Fruit fly (Drosophila melanogaster) whole organism, prepupa: ENCODE results near the gene ebd1.

Source experiments
- CG10631 ChIP-seq: fragments of 200-800 bp; sonication (Bioruptor generic); optimal IDR thresholded peaks from 2 replicates; lab custom pipeline; 2016; ENCODE audit warnings: missing biosample characterization, missing genetic modification characterization
- CG10669 ChIP-seq: fragments of 200-800 bp; sonication (Bioruptor generic); optimal IDR thresholded peaks from 3 replicates; lab custom pipeline; 2018; ENCODE audit warnings: missing biosample characterization, mild to moderate bottlenecking, missing genetic modification characterization, moderate library complexity
- CG11294 ChIP-seq: fragments of 200-800 bp; sonication (Bioruptor generic); IDR thresholded peaks from 2 replicates; pipeline ENCODE4 v1.3.6; 2022; ENCODE audit warnings: missing biosample characterization, missing genetic modification characterization
- CG11762 ChIP-seq: fragments of 200-800 bp; sonication (Bioruptor generic); optimal IDR thresholded peaks from 3 replicates; lab custom pipeline; 2016; ENCODE audit warnings: missing biosample characterization, missing genetic modification characterization; ENCODE audit not compliant: insufficient read depth
- CG15336 ChIP-seq: fragments of 200-800 bp; sonication (Bioruptor generic); IDR thresholded peaks from 2 replicates; pipeline ENCODE4 v1.3.6; 2022; ENCODE audit warnings: missing biosample characterization, missing genetic modification characterization
- CG1621 ChIP-seq: fragments of 200-800 bp; sonication (Bioruptor generic); optimal IDR thresholded peaks from 3 replicates; lab custom pipeline; 2018; ENCODE audit warnings: missing biosample characterization, mild to moderate bottlenecking, missing genetic modification characterization
- CG16779 ChIP-seq: fragments of 200-800 bp; sonication (Bioruptor generic); optimal IDR thresholded peaks from 3 replicates; lab custom pipeline; 2017; ENCODE audit warnings: missing biosample characterization, mild to moderate bottlenecking, missing genetic modification characterization
- CG31627 ChIP-seq: fragments of 200-800 bp; sonication (Bioruptor generic); optimal IDR thresholded peaks from 3 replicates; lab custom pipeline; 2016; ENCODE audit warnings: missing biosample characterization, missing genetic modification characterization
- CG32006 ChIP-seq: fragments of 200-800 bp; sonication (Bioruptor generic); optimal IDR thresholded peaks from 3 replicates; lab custom pipeline; 2017; ENCODE audit warnings: missing biosample characterization, mild to moderate bottlenecking, missing genetic modification characterization
- CG34406 ChIP-seq: fragments of 200-800 bp; sonication (Bioruptor generic); optimal IDR thresholded peaks from 3 replicates; lab custom pipeline; 2016; ENCODE audit warnings: missing biosample characterization, missing genetic modification characterization
- CG3919 ChIP-seq: fragments of 200-800 bp; sonication (Bioruptor generic); optimal IDR thresholded peaks from 3 replicates; lab custom pipeline; 2016; ENCODE audit warnings: missing biosample characterization, missing genetic modification characterization
- CG4318 ChIP-seq: fragments of 200-800 bp; sonication (Bioruptor generic); optimal IDR thresholded peaks from 3 replicates; lab custom pipeline; 2017; ENCODE audit warnings: missing biosample characterization, mild to moderate bottlenecking, missing genetic modification characterization
- CG6163 ChIP-seq: fragments of 200-800 bp; sonication (Bioruptor generic); IDR thresholded peaks from 3 replicates; pipeline ENCODE4 v1.3.6; 2022; ENCODE audit warnings: missing biosample characterization, missing genetic modification characterization
- CG6276 ChIP-seq: fragments of 200-800 bp; sonication (Bioruptor generic); optimal IDR thresholded peaks from 2 replicates; lab custom pipeline; 2017; ENCODE audit warnings: missing biosample characterization, mild to moderate bottlenecking, missing genetic modification characterization
- CG6792 ChIP-seq: fragments of 200-800 bp; sonication (Bioruptor generic); optimal IDR thresholded peaks from 3 replicates; lab custom pipeline; 2016; ENCODE audit warnings: missing biosample characterization, missing genetic modification characterization
- CG6854 ChIP-seq: fragments of 200-800 bp; sonication (Bioruptor generic); optimal IDR thresholded peaks from 2 replicates; lab custom pipeline; 2017; ENCODE audit warnings: missing biosample characterization, mild to moderate bottlenecking, missing genetic modification characterization
- CG7368 ChIP-seq: fragments of 200-800 bp; sonication (Bioruptor generic); optimal IDR thresholded peaks from 3 replicates; lab custom pipeline; 2016; ENCODE audit warnings: missing biosample characterization, missing genetic modification characterization
- CG8119 ChIP-seq: fragments of 200-800 bp; sonication (Bioruptor generic); IDR thresholded peaks from 3 replicates; pipeline ENCODE4 v1.3.6; 2022; ENCODE audit warnings: missing biosample characterization, missing genetic modification characterization
- CG8319 ChIP-seq: fragments of 200-800 bp; sonication (Bioruptor generic); optimal IDR thresholded peaks from 3 replicates; lab custom pipeline; 2016; ENCODE audit warnings: missing biosample characterization, missing genetic modification characterization
- CG8632 ChIP-seq: fragments of 200-800 bp; sonication (Bioruptor generic); optimal IDR thresholded peaks from 3 replicates; lab custom pipeline; 2016; ENCODE audit warnings: missing biosample characterization, missing genetic modification characterization
- Eip75B ChIP-seq: fragments of 200-800 bp; sonication (Bioruptor generic); optimal IDR thresholded peaks from 3 replicates; lab custom pipeline; 2016; ENCODE audit warnings: missing biosample characterization, missing genetic modification characterization
- Eip78C ChIP-seq: fragments of 200-800 bp; sonication (Bioruptor generic); peaks from one replicate; lab custom pipeline; 2016; ENCODE audit warnings: missing biosample characterization, missing genetic modification characterization
- Eip93F ChIP-seq: fragments of 200-800 bp; sonication (Bioruptor generic); optimal IDR thresholded peaks from 2 replicates; lab custom pipeline; 2016; ENCODE audit warnings: missing biosample characterization, mild to moderate bottlenecking, missing genetic modification characterization
- Ets21C ChIP-seq: fragments of 200-800 bp; sonication (Bioruptor generic); optimal IDR thresholded peaks from 3 replicates; lab custom pipeline; 2016; ENCODE audit warnings: missing biosample characterization, missing genetic modification characterization
- Ets96B ChIP-seq: fragments of 200-800 bp; optimal IDR thresholded peaks from 2 replicates; lab custom pipeline; 2019; ENCODE audit warnings: missing biosample characterization, mild to moderate bottlenecking, missing genetic modification characterization, moderate library complexity
- Gug ChIP-seq: fragments of 200-800 bp; sonication (Bioruptor generic); IDR thresholded peaks from 2 replicates; pipeline ENCODE4 v1.3.6; 2022; ENCODE audit warnings: missing biosample characterization, missing genetic modification characterization
- Hr38 ChIP-seq: sonication (Bioruptor generic); optimal IDR thresholded peaks from 2 replicates; lab custom pipeline; 2016; ENCODE audit warnings: missing biosample characterization, missing genetic modification characterization
- Hr39 ChIP-seq: fragments of 200-800 bp; sonication (Bioruptor generic); optimal IDR thresholded peaks from 2 replicates; lab custom pipeline; 2016; ENCODE audit warnings: missing biosample characterization, missing genetic modification characterization
- Hr4 ChIP-seq: fragments of 200-800 bp; sonication (Bioruptor generic); optimal IDR thresholded peaks from 3 replicates; lab custom pipeline; 2016; ENCODE audit warnings: missing biosample characterization, missing genetic modification characterization
- Lpt ChIP-seq: fragments of 200-800 bp; sonication (Bioruptor generic); optimal IDR thresholded peaks from 3 replicates; lab custom pipeline; 2016; ENCODE audit warnings: missing biosample characterization, missing genetic modification characterization
- Met ChIP-seq: fragments of 200-800 bp; sonication (Bioruptor generic); optimal IDR thresholded peaks from 3 replicates; lab custom pipeline; 2016; ENCODE audit warnings: missing biosample characterization, missing genetic modification characterization
- OdsH ChIP-seq: fragments of 200-800 bp; sonication (Bioruptor generic); optimal IDR thresholded peaks from 3 replicates; lab custom pipeline; 2016; ENCODE audit warnings: missing biosample characterization, missing genetic modification characterization
- Smox ChIP-seq: fragments of 200-800 bp; sonication (Bioruptor generic); optimal IDR thresholded peaks from 3 replicates; lab custom pipeline; 2016; ENCODE audit warnings: missing biosample characterization, missing genetic modification characterization
- Sox102F ChIP-seq: fragments of 200-800 bp; sonication (Bioruptor generic); optimal IDR thresholded peaks from 2 replicates; lab custom pipeline; 2016; ENCODE audit warnings: missing biosample characterization, mild to moderate bottlenecking, missing genetic modification characterization
- Sox14 ChIP-seq: fragments of 200-800 bp; sonication (Bioruptor generic); optimal IDR thresholded peaks from 3 replicates; lab custom pipeline; 2016; ENCODE audit warnings: missing biosample characterization, missing genetic modification characterization
- Sox15 ChIP-seq: fragments of 200-800 bp; sonication (Bioruptor generic); optimal IDR thresholded peaks from 3 replicates; lab custom pipeline; 2016; ENCODE audit warnings: missing biosample characterization, missing genetic modification characterization
- acj6 ChIP-seq: fragments of 200-800 bp; sonication (Bioruptor generic); optimal IDR thresholded peaks from 3 replicates; lab custom pipeline; 2016; ENCODE audit warnings: missing biosample characterization, missing genetic modification characterization
- cyc ChIP-seq: fragments of 200-800 bp; sonication (Bioruptor generic); optimal IDR thresholded peaks from 3 replicates; lab custom pipeline; 2016; ENCODE audit warnings: missing biosample characterization, missing genetic modification characterization
- dac ChIP-seq: fragments of 200-800 bp; sonication (Bioruptor generic); optimal IDR thresholded peaks from 2 replicates; lab custom pipeline; 2017; ENCODE audit warnings: missing biosample characterization, mild to moderate bottlenecking, missing genetic modification characterization
- esn ChIP-seq: fragments of 200-800 bp; sonication (Bioruptor generic); optimal IDR thresholded peaks from 2 replicates; lab custom pipeline; 2016; ENCODE audit warnings: missing biosample characterization, mild to moderate bottlenecking, missing genetic modification characterization, moderate library complexity
- fd59A ChIP-seq: fragments of 200-800 bp; sonication (Bioruptor generic); optimal IDR thresholded peaks from 2 replicates; lab custom pipeline; 2017; ENCODE audit warnings: missing biosample characterization, mild to moderate bottlenecking, missing genetic modification characterization, missing genetic modification reagents
- fd85E ChIP-seq: fragments of 200-800 bp; sonication (Bioruptor generic); optimal IDR thresholded peaks from 3 replicates; lab custom pipeline; 2016; ENCODE audit warnings: missing biosample characterization, missing genetic modification characterization
- fkh ChIP-seq: fragments of 200-800 bp; sonication (Bioruptor generic); optimal IDR thresholded peaks from 3 replicates; lab custom pipeline; 2017; ENCODE audit warnings: missing biosample characterization, mild to moderate bottlenecking, missing genetic modification characterization, moderate library complexity
- lz ChIP-seq: fragments of 200-800 bp; sonication (Bioruptor generic); optimal IDR thresholded peaks from 3 replicates; lab custom pipeline; 2016; ENCODE audit warnings: missing biosample characterization, missing genetic modification characterization
- salr ChIP-seq, 2 experiments: fragments of 200-800 bp; sonication (Bioruptor generic); optimal IDR thresholded peaks; 3 replicates each; lab custom pipeline; 2016 to 2018; ENCODE audit warnings: missing biosample characterization in 2 of 2, missing genetic modification characterization in 2 of 2, mild to moderate bottlenecking in 1 of 2
- ss ChIP-seq, 2 experiments: fragments of 200-800 bp; sonication (Bioruptor generic); optimal IDR thresholded peaks; 2 replicates in 1 of 2; 3 replicates in 1 of 2; lab custom pipeline; 2017 to 2018; ENCODE audit warnings: mild to moderate bottlenecking in 2 of 2, missing biosample characterization in 2 of 2, missing genetic modification characterization in 2 of 2, moderate library complexity in 1 of 2
- svp ChIP-seq: fragments of 200-800 bp; sonication (Bioruptor generic); peaks from one replicate; lab custom pipeline; 2016; ENCODE audit warnings: missing biosample characterization, missing genetic modification characterization
- vri ChIP-seq: fragments of 200-800 bp; sonication (Bioruptor generic); optimal IDR thresholded peaks from 3 replicates; lab custom pipeline; 2016; ENCODE audit warnings: missing biosample characterization, mild to moderate bottlenecking, missing genetic modification characterization

Gene ebd1

DNA sequence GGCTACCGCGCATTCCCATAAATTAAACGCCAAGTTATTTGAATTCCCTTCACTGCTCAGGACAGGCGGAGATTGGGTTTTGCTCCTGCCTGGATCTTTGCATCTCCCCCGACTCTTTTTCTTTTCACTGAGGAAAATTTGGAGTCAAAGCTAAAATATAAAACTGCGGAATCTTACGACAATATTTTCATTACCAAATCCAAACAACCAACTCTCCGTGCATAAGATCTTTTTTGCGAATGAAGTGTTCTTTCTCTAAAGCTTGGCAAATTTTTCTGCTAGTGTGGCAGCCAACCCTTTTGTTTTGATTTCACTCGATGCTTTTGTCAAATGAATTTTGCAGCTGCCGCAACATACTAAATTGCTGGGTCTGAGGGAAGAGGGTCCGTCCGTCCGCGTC, 42.5 kb upstream of the ebd1 start (continued):
- TF ChIP-seq Eip93F (peak; percentile 83), fd85E (GFP tag; lab: Kevin White, UChicago) (no peak), Sox14 (peak; percentile 79), Eip78C (GFP tag; lab: Kevin White, UChicago) (peak; percentile 82), Eip75B (GFP tag; lab: Kevin White, UChicago) (peak; percentile 68), ss (GFP tag; optimal IDR thresholded peaks at IDR 0.05; lab: Kevin White, UChicago) (no peak), Gug (GFP tag; lab: Robert Waterston, UW) (no peak), Smox (peak; percentile 86), CG6276 (GFP tag; lab: Kevin White, UChicago) (no peak), Hr4 (GFP tag; lab: Kevin White, UChicago) (no peak), CG6854 (peak; percentile 76), CG10669 (GFP tag; lab: Kevin White, UChicago) (peak; percentile 53), esn (GFP tag; lab: Kevin White, UChicago) (peak; percentile 90), vri (peak; percentile 92), CG6792 (GFP tag; lab: Kevin White, UChicago) (peak; percentile 78), salr (GFP tag; optimal IDR thresholded peaks at IDR 0.05; lab: Kevin White, UChicago) (no peak), lz (peak; percentile 91), CG11762 (GFP tag; lab: Kevin White, UChicago) (peak; percentile 26), OdsH (GFP tag; lab: Kevin White, UChicago) (peak; percentile 57), CG8632 (GFP tag; lab: Kevin White, UChicago) (peak; percentile 31), Ets21C (GFP tag; lab: Kevin White, UChicago) (peak; percentile 84), CG32006 (GFP tag; lab: Kevin White, UChicago) (no peak), Hr38 (GFP tag; lab: Kevin White, UChicago) (no peak), Ets96B (peak; percentile 26), CG6163 (GFP tag; lab: Robert Waterston, UW) (peak; percentile 66; the same call in 2 of the 3 replicates), Sox102F (GFP tag; lab: Kevin White, UChicago) (peak; percentile 90), CG31627 (peak; percentile 89), CG16779 (tag; lab: Kevin White, UChicago) (no peak), dac (no peak), CG34406 (peak; percentile 64), Hr39 (GFP tag; lab: Kevin White, UChicago) (peak; percentile 91), CG8119 (GFP tag; lab: Robert Waterston, UW) (no peak), CG3919 (GFP tag; lab: Kevin White, UChicago) (peak; percentile 77)
- TF ChIP-seq, all 60 proteins: peak for 40

DNA sequence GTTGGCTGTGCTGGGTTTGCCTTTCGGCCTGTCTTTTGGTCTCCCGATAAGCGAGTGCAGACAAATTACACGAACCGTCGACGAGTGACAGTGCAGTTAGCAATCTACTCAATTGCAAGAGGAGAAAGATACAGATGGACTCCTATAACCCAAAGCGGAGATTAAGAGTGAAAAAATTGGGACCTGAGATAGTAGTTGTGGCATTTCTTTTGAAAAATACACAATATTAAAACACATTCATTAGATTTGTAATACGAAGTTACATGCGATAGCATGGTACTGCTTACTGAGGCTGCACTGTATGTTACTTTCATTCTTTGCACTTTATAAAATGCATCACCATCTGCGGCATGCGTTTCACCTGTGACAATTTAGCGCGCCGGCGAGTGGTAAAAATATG, 41.8 kb upstream of the ebd1 start:
- no peak for TF ChIP-seq CG10669 (GFP tag; lab: Kevin White, UChicago)
- no peak for TF ChIP-seq CG15336
- TF ChIP-seq CG6163 (GFP tag; lab: Robert Waterston, UW): peak; percentile 17; the same call in 1 of the 3 replicates
- no peak for TF ChIP-seq Lpt
- TF ChIP-seq CG1621 (tag; lab: Kevin White, UChicago): no peak
- peak; percentile 20 for TF ChIP-seq CG3919 (GFP tag; lab: Kevin White, UChicago)
- no peak for TF ChIP-seq CG16779 (tag; lab: Kevin White, UChicago)
- TF ChIP-seq Sox102F (GFP tag; lab: Kevin White, UChicago): peak; percentile 59
- peak; percentile 23 for TF ChIP-seq Sox14
- TF ChIP-seq cyc: peak; percentile 48
- peak; percentile 53 for TF ChIP-seq CG31627
- no peak for TF ChIP-seq CG7368 (GFP tag; lab: Kevin White, UChicago)
- peak; percentile 26 for TF ChIP-seq CG8319 (GFP tag; lab: Kevin White, UChicago)
- TF ChIP-seq CG11762 (GFP tag; lab: Kevin White, UChicago): no peak
- no peak for TF ChIP-seq fkh (GFP tag; lab: Kevin White, UChicago)
- no peak for TF ChIP-seq salr (GFP tag; optimal IDR thresholded peaks at IDR 0.05; lab: Kevin White, UChicago)
- TF ChIP-seq vri: no peak
- no peak for TF ChIP-seq Hr38 (GFP tag; lab: Kevin White, UChicago)
- TF ChIP-seq CG6854: no peak
- peak; percentile 93 for TF ChIP-seq svp
- peak; percentile 23 for TF ChIP-seq OdsH (GFP tag; lab: Kevin White, UChicago)
- no peak for TF ChIP-seq Sox15 (GFP tag; lab: Kevin White, UChicago)
- no peak for TF ChIP-seq fd85E (GFP tag; lab: Kevin White, UChicago)
- peak; percentile 65 for TF ChIP-seq lz
- TF ChIP-seq fd59A (GFP tag; lab: Kevin White, UChicago): no peak
- TF ChIP-seq CG6792 (GFP tag; lab: Kevin White, UChicago): peak; percentile 16
- TF ChIP-seq Smox: peak; percentile 57
- TF ChIP-seq CG4318: no peak
- TF ChIP-seq CG10631 (GFP tag; lab: Kevin White, UChicago): peak; percentile 20
- no peak for TF ChIP-seq ss (GFP tag; optimal IDR thresholded peaks at IDR 0.05; lab: Kevin White, UChicago)
- no peak for TF ChIP-seq CG6276 (GFP tag; lab: Kevin White, UChicago)
- TF ChIP-seq Gug (GFP tag; lab: Robert Waterston, UW): no peak
- TF ChIP-seq CG11294 (GFP tag; lab: Robert Waterston, UW): no peak
- TF ChIP-seq CG32006 (GFP tag; lab: Kevin White, UChicago): no peak
- peak; percentile 42 for TF ChIP-seq acj6 (GFP tag; lab: Kevin White, UChicago)
- peak; percentile 60 for TF ChIP-seq Met (GFP tag; lab: Kevin White, UChicago)
